Worm (Caenorhabditis elegans) whole organism, L1 larva: ENCODE results near the gene hpo-38.

ENCODE experiments used
- C34B4.2 ChIP-seq: sonication (generic microtip); optimal IDR thresholded peaks from 2 replicates; lab custom pipeline; 2017; ENCODE audit warnings: mild to moderate bottlenecking, missing genetic modification characterization, missing compliant biosample characterization
- F16B12.6 ChIP-seq: fragments of 150-350 bp; optimal IDR thresholded peaks from 2 replicates; lab custom pipeline; 2014; ENCODE audit warnings: missing biosample characterization, missing genetic modification characterization
- Y116A8C.19 ChIP-seq: sonication (generic microtip); optimal IDR thresholded peaks from 2 replicates; lab custom pipeline; 2016; ENCODE audit warnings: missing compliant biosample characterization, missing genetic modification characterization, borderline replicate concordance
- aha-1 ChIP-seq: fragments of 150-350 bp; optimal IDR thresholded peaks from 2 replicates; lab custom pipeline; 2014; ENCODE audit warnings: missing biosample characterization, missing genetic modification characterization
- alr-1 ChIP-seq: fragments of 200-800 bp; sonication (Bioruptor generic); optimal IDR thresholded peaks from 2 replicates; lab custom pipeline; 2018; ENCODE audit warnings: borderline replicate concordance, mild to moderate bottlenecking, missing genetic modification characterization, missing compliant biosample characterization
- aly-2 ChIP-seq: fragments of 150-350 bp; optimal IDR thresholded peaks from 2 replicates; lab custom pipeline; 2014; ENCODE audit warnings: missing biosample characterization, missing genetic modification characterization
- ama-1 ChIP-seq: fragments of 150-350 bp; optimal IDR thresholded peaks from 2 replicates; lab custom pipeline; 2014
- blmp-1 ChIP-seq: fragments of 150-350 bp; optimal IDR thresholded peaks from 2 replicates; lab custom pipeline; 2014; ENCODE audit warnings: missing biosample characterization, missing genetic modification characterization
- ceh-63 ChIP-seq: fragments of 200-800 bp; sonication (Bioruptor generic); optimal IDR thresholded peaks from 2 replicates; lab custom pipeline; 2018; ENCODE audit warnings: mild to moderate bottlenecking, missing genetic modification characterization, missing compliant biosample characterization
- ceh-90 ChIP-seq: sonication (generic microtip); optimal IDR thresholded peaks from 2 replicates; lab custom pipeline; 2016; ENCODE audit warnings: missing genetic modification characterization, missing compliant biosample characterization
- dsc-1 ChIP-seq: sonication (generic microtip); optimal IDR thresholded peaks from 2 replicates; lab custom pipeline; 2016; ENCODE audit warnings: mild to moderate bottlenecking, missing genetic modification characterization, missing compliant biosample characterization
- efl-3 ChIP-seq: fragments of 200-800 bp; sonication (Bioruptor generic); optimal IDR thresholded peaks from 2 replicates; lab custom pipeline; 2018; ENCODE audit warnings: mild to moderate bottlenecking, missing genetic modification characterization, missing compliant biosample characterization
- elt-3 ChIP-seq, 6 experiments: fragments of 150-350 bp in 1 of 6; sonication (generic microtip); optimal IDR thresholded peaks; 2 replicates each; lab custom pipeline; 2017 to 2018; ENCODE audit warnings: missing biosample characterization in 6 of 6, missing genetic modification characterization in 6 of 6, inconsistent platforms in 1 of 6
- ets-5 ChIP-seq: fragments of 200-800 bp; sonication (Bioruptor generic); IDR thresholded peaks from 2 replicates; pipeline ENCODE4 v1.3.6; 2022; ENCODE audit warnings: missing genetic modification characterization, missing compliant biosample characterization
- fkh-10 ChIP-seq: sonication (generic microtip); optimal IDR thresholded peaks from 2 replicates; lab custom pipeline; 2017; ENCODE audit warnings: missing biosample characterization, missing genetic modification reagents, missing genetic modification characterization
- grh-1 ChIP-seq: fragments of 200-800 bp; sonication (Bioruptor generic); IDR thresholded peaks from 2 replicates; pipeline ENCODE4 v1.3.6; 2022; ENCODE audit warnings: missing genetic modification reagents, missing genetic modification characterization, missing compliant biosample characterization
- hlh-17 ChIP-seq: fragments of 200-800 bp; sonication (Bioruptor generic); optimal IDR thresholded peaks from 2 replicates; lab custom pipeline; 2018; ENCODE audit warnings: missing genetic modification characterization, mild to moderate bottlenecking, missing compliant biosample characterization, moderate library complexity, borderline replicate concordance
- irx-1 ChIP-seq: sonication (generic microtip); optimal IDR thresholded peaks from 2 replicates; lab custom pipeline; 2016; ENCODE audit warnings: missing genetic modification characterization, missing compliant biosample characterization
- isw-1 ChIP-seq: fragments of 200-800 bp; sonication (Bioruptor generic); IDR thresholded peaks from 2 replicates; pipeline ENCODE4 v1.3.6; 2022; ENCODE audit warnings: missing genetic modification characterization, missing compliant biosample characterization
- lin-13 ChIP-seq: fragments of 150-350 bp; optimal IDR thresholded peaks from 2 replicates; lab custom pipeline; 2014; ENCODE audit warnings: missing biosample characterization, missing genetic modification reagents, missing genetic modification characterization
- lin-15B ChIP-seq: fragments of 150-350 bp; sonication (generic microtip); optimal IDR thresholded peaks from 3 replicates; lab custom pipeline; 2014; ENCODE audit warnings: missing biosample characterization, missing genetic modification characterization
- mab-9 ChIP-seq: fragments of 200-800 bp; sonication (Bioruptor generic); IDR thresholded peaks from 2 replicates; pipeline ENCODE4 v1.3.6; 2022; ENCODE audit warnings: missing genetic modification reagents, missing genetic modification characterization, missing compliant biosample characterization
- mdl-1 ChIP-seq, 2 experiments: fragments of 150-350 bp; optimal IDR thresholded peaks; 2 replicates each; lab custom pipeline; 2014 to 2017; ENCODE audit warnings: missing biosample characterization in 2 of 2, missing genetic modification characterization in 2 of 2, inconsistent platforms in 1 of 2
- mef-2 ChIP-seq: fragments of 150-350 bp; optimal IDR thresholded peaks from 2 replicates; lab custom pipeline; 2014; ENCODE audit warnings: missing biosample characterization, missing genetic modification characterization
- mep-1 ChIP-seq: fragments of 150-350 bp; optimal IDR thresholded peaks from 2 replicates; lab custom pipeline; 2014; ENCODE audit warnings: missing biosample characterization, missing genetic modification characterization
- nhr-12 ChIP-seq: sonication (generic microtip); optimal IDR thresholded peaks from 2 replicates; lab custom pipeline; 2017; ENCODE audit warnings: missing biosample characterization, missing genetic modification characterization
- nhr-20 ChIP-seq: sonication (generic microtip); optimal IDR thresholded peaks from 2 replicates; lab custom pipeline; 2016; ENCODE audit warnings: mild to moderate bottlenecking, missing genetic modification characterization, missing compliant biosample characterization
- nhr-237 ChIP-seq: fragments of 150-350 bp; optimal IDR thresholded peaks from 2 replicates; lab custom pipeline; 2014; ENCODE audit warnings: missing biosample characterization, missing genetic modification characterization
- nhr-28 ChIP-seq: fragments of 150-350 bp; optimal IDR thresholded peaks from 2 replicates; lab custom pipeline; 2014; ENCODE audit warnings: missing biosample characterization, missing genetic modification characterization
- nhr-71 ChIP-seq: sonication (generic microtip); optimal IDR thresholded peaks from 2 replicates; lab custom pipeline; 2016; ENCODE audit warnings: mild to moderate bottlenecking, missing genetic modification characterization, moderate library complexity, missing compliant biosample characterization
- nhr-76 ChIP-seq: sonication (generic microtip); optimal IDR thresholded peaks from 2 replicates; lab custom pipeline; 2017; ENCODE audit warnings: missing biosample characterization, missing genetic modification characterization
- nhr-77 ChIP-seq: fragments of 150-350 bp; optimal IDR thresholded peaks from 2 replicates; lab custom pipeline; 2014; ENCODE audit warnings: missing biosample characterization, missing genetic modification characterization
- nhr-84 ChIP-seq: sonication (generic microtip); optimal IDR thresholded peaks from 2 replicates; lab custom pipeline; 2017; ENCODE audit warnings: missing biosample characterization, missing genetic modification characterization
- pag-3 ChIP-seq: sonication (generic microtip); optimal IDR thresholded peaks from 2 replicates; lab custom pipeline; 2017; ENCODE audit warnings: missing genetic modification characterization, mild to moderate bottlenecking, missing compliant biosample characterization, antibody characterized with exemption, borderline replicate concordance; ENCODE audit not compliant: insufficient read depth
- pax-3 ChIP-seq: fragments of 200-800 bp; sonication (Bioruptor generic); optimal IDR thresholded peaks from 2 replicates; lab custom pipeline; 2018; ENCODE audit warnings: mild to moderate bottlenecking, missing genetic modification characterization, moderate library complexity, missing compliant biosample characterization
- pqm-1 ChIP-seq: sonication (generic microtip); optimal IDR thresholded peaks from 3 replicates; lab custom pipeline; 2017; ENCODE audit warnings: missing biosample characterization, missing genetic modification characterization
- rnt-1 ChIP-seq: sonication (generic microtip); optimal IDR thresholded peaks from 2 replicates; lab custom pipeline; 2016; ENCODE audit warnings: mild to moderate bottlenecking, missing genetic modification characterization, moderate library complexity, missing compliant biosample characterization
- snu-23 ChIP-seq: sonication (generic microtip); optimal IDR thresholded peaks from 2 replicates; lab custom pipeline; 2016; ENCODE audit warnings: missing genetic modification characterization, missing compliant biosample characterization
- sptf-1 ChIP-seq: fragments of 150-350 bp; optimal IDR thresholded peaks from 2 replicates; lab custom pipeline; 2014; ENCODE audit warnings: missing biosample characterization, missing genetic modification characterization
- swsn-7 ChIP-seq: sonication (generic microtip); optimal IDR thresholded peaks from 2 replicates; lab custom pipeline; 2016; ENCODE audit warnings: missing genetic modification characterization, missing compliant biosample characterization
- tbx-2 ChIP-seq: sonication (generic microtip); optimal IDR thresholded peaks from 2 replicates; lab custom pipeline; 2016; ENCODE audit warnings: missing genetic modification characterization, missing compliant biosample characterization
- unc-62 ChIP-seq: fragments of 150-350 bp; optimal IDR thresholded peaks from 2 replicates; lab custom pipeline; 2014; ENCODE audit warnings: missing biosample characterization, missing genetic modification reagents, missing genetic modification characterization
- unc-86 ChIP-seq: sonication (generic microtip); optimal IDR thresholded peaks from 2 replicates; lab custom pipeline; 2016; ENCODE audit warnings: missing genetic modification characterization, missing compliant biosample characterization
- vab-15 ChIP-seq: sonication (generic microtip); optimal IDR thresholded peaks from 2 replicates; lab custom pipeline; 2017; ENCODE audit warnings: missing genotype, mild to moderate bottlenecking, missing genetic modification characterization, missing compliant biosample characterization
- xbp-1 ChIP-seq: sonication (generic microtip); optimal IDR thresholded peaks from 2 replicates; lab custom pipeline; 2016; ENCODE audit warnings: missing genetic modification characterization, missing compliant biosample characterization
- ztf-11 ChIP-seq, 2 experiments: sonication (generic microtip); optimal IDR thresholded peaks; 2 replicates each; lab custom pipeline; 2016 to 2017; ENCODE audit warnings: missing genetic modification characterization in 2 of 2, missing biosample characterization in 1 of 2, missing compliant biosample characterization in 1 of 2

The hpo-38 gene

ce11 chrIII:235544-235943 is 5.3 kb downstream of the hpo-38 start, which contains the start of gene hpo-29:
Gene hpo-29, plus strand, starts transcription at chrIII:235844.
- TF ChIP-seq elt-3 (tag; optimal IDR thresholded peaks at IDR 0.05; lab: Kevin White, UChicago) (no peak), aha-1 (tag; lab: Kevin White, UChicago) (no peak), unc-86 (no peak), ets-5 (GFP tag; lab: Robert Waterston, UW) (no peak), nhr-84 (no peak), nhr-77 (tag; lab: Kevin White, UChicago) (no peak), rnt-1 (tag; lab: Kevin White, UChicago) (no peak), Y116A8C.19 (tag; lab: Kevin White, UChicago) (no peak), mef-2 (no peak), ceh-63 (GFP tag; lab: Kevin White, UChicago) (no peak), lin-13 (GFP tag; lab: Kevin White, UChicago) (no peak), isw-1 (GFP tag; lab: Robert Waterston, UW) (no peak), mep-1 (tag; lab: Kevin White, UChicago) (no peak), nhr-12 (tag; lab: Kevin White, UChicago) (no peak), nhr-237 (tag; lab: Kevin White, UChicago) (no peak), efl-3 (GFP tag; lab: Kevin White, UChicago) (no peak), alr-1 (no peak)

ce11 chrIII:251410-251809 is 21.2 kb downstream of the hpo-38 start:
- TF ChIP-seq irx-1 (no peak), xbp-1 (no peak), grh-1 (no peak), nhr-237 (tag; lab: Kevin White, UChicago) (no peak), aly-2 (tag; lab: Kevin White, UChicago) (no peak), nhr-12 (tag; lab: Kevin White, UChicago) (no peak), mep-1 (tag; lab: Kevin White, UChicago) (no peak), C34B4.2 (tag; lab: Kevin White, UChicago) (no peak)
- TF ChIP-seq, all 84 proteins: peak for 0

DNA sequence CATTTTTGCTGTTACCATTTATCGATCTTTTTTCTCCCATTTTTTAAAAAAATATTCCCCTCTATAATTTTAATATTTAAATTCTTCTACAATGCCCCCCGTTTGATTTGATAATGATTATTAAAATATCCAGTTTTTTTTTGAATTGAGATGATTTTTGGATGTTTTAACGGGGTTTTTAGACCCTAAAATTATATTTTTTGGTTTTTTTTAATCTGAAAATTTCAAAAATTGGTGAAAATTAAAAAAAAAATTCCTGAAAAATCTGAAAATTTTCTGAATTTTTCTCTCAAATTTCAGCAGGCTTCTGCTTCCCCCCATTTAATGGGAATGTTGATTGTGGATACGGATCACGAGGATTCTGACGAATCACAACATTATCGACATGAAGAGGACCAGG is 24.0 kb downstream of the hpo-38 start, which contains the start of gene Y50D7A.3:
Gene Y50D7A.3 (plus strand): TSS at position 301 of the 400 bp plus-strand sequence.
- TF ChIP-seq fkh-10: no peak
- no peak for TF ChIP-seq tbx-2 (tag; lab: Kevin White, UChicago)
- no peak for TF ChIP-seq vab-15 (tag; lab: Kevin White, UChicago)
- no peak for TF ChIP-seq nhr-28
- no peak for TF ChIP-seq F16B12.6 (tag; lab: Kevin White, UChicago)
- no peak for TF ChIP-seq mab-9 (GFP tag; lab: Robert Waterston, UW)
- TF ChIP-seq unc-62 (GFP tag; lab: Kevin White, UChicago): no peak
- no peak for TF ChIP-seq mdl-1 (tag; optimal IDR thresholded peaks at IDR 0.05; lab: Kevin White, UChicago)
- no peak for TF ChIP-seq nhr-20
- TF ChIP-seq irx-1: no peak
- TF ChIP-seq snu-23 (GFP tag; lab: Kevin White, UChicago): no peak
- TF ChIP-seq pax-3 (tag; lab: Kevin White, UChicago): no peak
- no peak for TF ChIP-seq blmp-1 (tag; lab: Kevin White, UChicago)

DNA sequence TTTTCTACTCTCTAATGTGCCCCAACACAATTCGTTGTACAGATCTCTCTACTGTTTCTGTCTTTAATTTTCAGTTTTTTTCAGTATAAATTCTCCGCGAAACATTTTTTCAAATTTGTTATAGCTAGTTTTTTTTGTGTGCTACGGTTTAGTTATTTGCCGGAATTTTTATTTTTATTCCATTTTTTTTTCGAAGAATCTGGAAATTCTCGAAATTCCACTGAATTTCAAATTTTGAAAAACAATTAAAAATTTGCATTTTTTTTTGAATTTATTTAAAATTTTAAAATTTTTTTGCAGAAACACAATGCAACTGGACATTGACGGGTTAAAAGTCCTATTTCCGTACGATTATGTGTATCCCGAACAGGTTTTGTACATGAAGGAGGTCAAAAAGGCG is 34.6 kb downstream of the hpo-38 start, which contains the start of gene xpd-1:
Gene xpd-1 (plus strand): TSS at position 301 of the 400 bp plus-strand sequence.
- no peak for TF ChIP-seq swsn-7 (tag; lab: Kevin White, UChicago)
- no peak for TF ChIP-seq snu-23 (GFP tag; lab: Kevin White, UChicago)
- TF ChIP-seq F16B12.6 (tag; lab: Kevin White, UChicago): no peak
- TF ChIP-seq pqm-1 (tag; lab: Kevin White, UChicago): no peak
- no peak for TF ChIP-seq ztf-11 (tag; optimal IDR thresholded peaks at IDR 0.05; lab: Kevin White, UChicago)
- TF ChIP-seq ceh-90: no peak
- TF ChIP-seq elt-3 (tag; optimal IDR thresholded peaks at IDR 0.05; lab: Kevin White, UChicago): no peak
- no peak for TF ChIP-seq nhr-71 (tag; lab: Kevin White, UChicago)
- no peak for TF ChIP-seq dsc-1 (tag; lab: Kevin White, UChicago)
- TF ChIP-seq hlh-17 (GFP tag; lab: Kevin White, UChicago): no peak
- TF ChIP-seq mep-1 (tag; lab: Kevin White, UChicago): no peak
- no peak for TF ChIP-seq pag-3 (tag; lab: Kevin White, UChicago)
- TF ChIP-seq nhr-76 (tag; lab: Kevin White, UChicago): no peak
- TF ChIP-seq lin-15B: no peak
- TF ChIP-seq ama-1 (lab: Kevin White, UChicago): no peak
- no peak for TF ChIP-seq sptf-1 (tag; lab: Kevin White, UChicago)
- TF ChIP-seq vab-15 (tag; lab: Kevin White, UChicago): no peak
- TF ChIP-seq mab-9 (GFP tag; lab: Robert Waterston, UW): no peak
- TF ChIP-seq, all 84 proteins: peak for 0
